Worm (Caenorhabditis elegans) whole organism, L4 larva: Measurements from ENCODE around the gene fbxa-95.

Experiments
- F44E2.7 ChIP-seq: fragments of 200-800 bp; sonication (Bioruptor generic); IDR thresholded peaks from 2 replicates; pipeline ENCODE4 v2.1.2; 2022; ENCODE audit warnings: missing genetic modification characterization, missing compliant biosample characterization
- R02D3.7 ChIP-seq: fragments of 150-350 bp; sonication (generic microtip); optimal IDR thresholded peaks from 3 replicates; lab custom pipeline; 2014; ENCODE audit warnings: missing biosample characterization, missing genetic modification characterization
- aly-2 ChIP-seq: sonication (generic microtip); optimal IDR thresholded peaks from 2 replicates; lab custom pipeline; 2018; ENCODE audit warnings: missing biosample characterization, missing genetic modification characterization
- attf-4 ChIP-seq: sonication (generic microtip); optimal IDR thresholded peaks from 3 replicates; lab custom pipeline; 2017; ENCODE audit warnings: missing biosample characterization, missing genetic modification characterization
- ctbp-1 ChIP-seq: fragments of 200-800 bp; sonication (Bioruptor generic); IDR thresholded peaks from 2 replicates; pipeline ENCODE4 v1.3.6; 2022; ENCODE audit warnings: missing genetic modification reagents, missing genetic modification characterization, missing compliant biosample characterization
- hlh-30 ChIP-seq: sonication (generic microtip); optimal IDR thresholded peaks from 2 replicates; lab custom pipeline; 2017; ENCODE audit warnings: antibody characterized with exemption, mild to moderate bottlenecking, missing genetic modification characterization, missing compliant biosample characterization; ENCODE audit not compliant: insufficient read depth
- mdt-29 ChIP-seq: fragments of 200-800 bp; sonication (Bioruptor generic); IDR thresholded peaks from 2 replicates; pipeline ENCODE4 v1.3.6; 2022; ENCODE audit warnings: missing genetic modification reagents, missing genetic modification characterization, missing compliant biosample characterization
- nhr-77 ChIP-seq: fragments of 150-350 bp; optimal IDR thresholded peaks from 2 replicates; lab custom pipeline; 2014; ENCODE audit warnings: missing biosample characterization, missing genetic modification characterization
- pha-4 ChIP-seq, 2 experiments: fragments of 150-350 bp in 1 of 2; fragments of 200-800 bp in 1 of 2; sonication (Bioruptor generic) in 1 of 2; IDR thresholded peaks in 1 of 2; optimal IDR thresholded peaks in 1 of 2; 2 replicates each; pipeline versions ENCODE4 v1.3.6 to Lab custom; 2014 to 2022; ENCODE audit warnings: missing genetic modification characterization in 2 of 2, missing genetic modification reagents in 2 of 2, missing biosample characterization in 1 of 2, missing compliant biosample characterization in 1 of 2
- skn-1 ChIP-seq: fragments of 150-350 bp; optimal IDR thresholded peaks from 2 replicates; lab custom pipeline; 2014; ENCODE audit warnings: missing biosample characterization, missing genetic modification characterization

- TF ChIP-seq mdt-29 (GFP tag; lab: Robert Waterston, UW) = no peak
- TF ChIP-seq F44E2.7 (GFP tag; lab: Robert Waterston, UW) = no peak
- no peak for TF ChIP-seq hlh-30 (tag; lab: Kevin White, UChicago)
- no peak for TF ChIP-seq nhr-77 (tag; lab: Kevin White, UChicago)
- TF ChIP-seq attf-4 (tag; lab: Kevin White, UChicago) = no peak
- TF ChIP-seq skn-1 (tag; lab: Kevin White, UChicago) = no peak
- no peak for TF ChIP-seq pha-4 (GFP tag; IDR thresholded peaks at IDR 0.05; lab: Robert Waterston, UW)
- TF ChIP-seq pha-4 (tag; optimal IDR thresholded peaks at IDR 0.05; lab: Kevin White, UChicago) = no peak
- no peak for TF ChIP-seq R02D3.7
- no peak for TF ChIP-seq aly-2 (tag; lab: Kevin White, UChicago)
- no peak for TF ChIP-seq ctbp-1
Measured at ce11 chrV:15602253-15602652, 31.0 kb downstream of the fbxa-95 start, which contains the start of gene fbxa-152.
